Fruit fly (Drosophila melanogaster) whole organism, embryonic: Measurements from ENCODE around the gene Mgat4a.

Source experiments
- Aef1 ChIP-seq: fragments of 200-800 bp; sonication (Bioruptor generic); IDR thresholded peaks from 3 replicates; pipeline ENCODE4 v1.3.6; 2022; ENCODE audit warnings: missing biosample characterization, missing genetic modification characterization
- BEAF-32 ChIP-seq: fragments of 200-800 bp; sonication (Bioruptor generic); optimal IDR thresholded peaks from 3 replicates; lab custom pipeline; 2017; ENCODE audit warnings: missing biosample characterization, missing genetic modification characterization, mild to moderate bottlenecking, moderate library complexity, missing genetic modification reagents
- CG12219 ChIP-seq: fragments of 200-800 bp; sonication (Bioruptor generic); optimal IDR thresholded peaks from 3 replicates; lab custom pipeline; 2018; ENCODE audit warnings: missing biosample characterization, mild to moderate bottlenecking, missing genetic modification characterization
- CG12236 ChIP-seq: fragments of 200-800 bp; sonication (Bioruptor generic); optimal IDR thresholded peaks from 2 replicates; lab custom pipeline; 2016; ENCODE audit warnings: missing biosample characterization, missing genetic modification characterization
- CG12299 ChIP-seq: fragments of 200-800 bp; sonication (Bioruptor generic); optimal IDR thresholded peaks from 2 replicates; lab custom pipeline; 2018; ENCODE audit warnings: missing biosample characterization, mild to moderate bottlenecking, missing genetic modification characterization
- CG12391 ChIP-seq: fragments of 200-800 bp; sonication (Bioruptor generic); optimal IDR thresholded peaks from 3 replicates; lab custom pipeline; 2018; ENCODE audit warnings: missing biosample characterization, mild to moderate bottlenecking, missing genetic modification characterization, moderate library complexity
- CG13287 ChIP-seq: fragments of 200-800 bp; sonication (Bioruptor generic); IDR thresholded peaks from 2 replicates; pipeline ENCODE4 v1.3.6; 2022; ENCODE audit warnings: missing biosample characterization, missing genetic modification characterization; ENCODE audit not compliant: partially characterized antibody
- CG15269 ChIP-seq: fragments of 200-800 bp; sonication (Bioruptor generic); optimal IDR thresholded peaks from 2 replicates; lab custom pipeline; 2018; ENCODE audit warnings: missing biosample characterization, mild to moderate bottlenecking, missing genetic modification characterization, moderate library complexity
- CG15479 ChIP-seq: fragments of 200-800 bp; sonication (Bioruptor generic); optimal IDR thresholded peaks from 3 replicates; lab custom pipeline; 2019; ENCODE audit warnings: missing biosample characterization, mild to moderate bottlenecking, missing genetic modification characterization, moderate library complexity
- CG15514 ChIP-seq: fragments of 200-800 bp; sonication (Bioruptor generic); optimal IDR thresholded peaks from 3 replicates; lab custom pipeline; 2017; ENCODE audit warnings: missing biosample characterization, missing genetic modification characterization, mild to moderate bottlenecking, moderate library complexity, missing genetic modification reagents
- CG1602 ChIP-seq: fragments of 200-800 bp; sonication (Bioruptor generic); optimal IDR thresholded peaks from 3 replicates; lab custom pipeline; 2016; ENCODE audit warnings: missing biosample characterization, missing genetic modification characterization
- CG1647 ChIP-seq: fragments of 200-800 bp; sonication (Bioruptor generic); optimal IDR thresholded peaks from 3 replicates; lab custom pipeline; 2016; ENCODE audit warnings: missing biosample characterization, missing genetic modification characterization
- CG31224 ChIP-seq: fragments of 200-800 bp; sonication (Bioruptor generic); IDR thresholded peaks from 2 replicates; pipeline ENCODE4 v1.3.6; 2022; ENCODE audit warnings: missing biosample characterization, missing genetic modification characterization
- CG34224 ChIP-seq: fragments of 200-800 bp; sonication (Bioruptor generic); IDR thresholded peaks from 3 replicates; pipeline ENCODE4 v1.3.6; 2022; ENCODE audit warnings: missing biosample characterization, missing genetic modification characterization; ENCODE audit not compliant: partially characterized antibody
- CG42726 ChIP-seq: fragments of 200-800 bp; sonication (Bioruptor generic); IDR thresholded peaks from 2 replicates; pipeline ENCODE4 v1.3.6; 2022; ENCODE audit warnings: missing biosample characterization, missing genetic modification characterization; ENCODE audit not compliant: partially characterized antibody
- CG4617 ChIP-seq: fragments of 200-800 bp; sonication (Bioruptor generic); optimal IDR thresholded peaks from 3 replicates; lab custom pipeline; 2016; ENCODE audit warnings: missing biosample characterization, missing genetic modification characterization, borderline replicate concordance
- CG6765 ChIP-seq: fragments of 200-800 bp; sonication (Bioruptor generic); optimal IDR thresholded peaks from 3 replicates; lab custom pipeline; 2017; ENCODE audit warnings: missing biosample characterization, mild to moderate bottlenecking, missing genetic modification characterization
- CG7271 ChIP-seq: fragments of 200-800 bp; sonication (Bioruptor generic); optimal IDR thresholded peaks from 2 replicates; lab custom pipeline; 2018; ENCODE audit warnings: missing biosample characterization, mild to moderate bottlenecking, missing genetic modification characterization, moderate library complexity
- CG8924 ChIP-seq: fragments of 200-800 bp; optimal IDR thresholded peaks from 3 replicates; lab custom pipeline; 2019; ENCODE audit warnings: missing biosample characterization, mild to moderate bottlenecking, missing genetic modification characterization, moderate library complexity
- CG8944 ChIP-seq: fragments of 200-800 bp; sonication (Bioruptor generic); optimal IDR thresholded peaks from 3 replicates; lab custom pipeline; 2016; ENCODE audit warnings: missing biosample characterization, missing genetic modification characterization
- CG9215 ChIP-seq: fragments of 200-800 bp; sonication (Bioruptor generic); IDR thresholded peaks from 2 replicates; pipeline ENCODE4 v1.3.6; 2022; ENCODE audit warnings: missing biosample characterization, missing genetic modification characterization
- CkIIα-i1 ChIP-seq: fragments of 200-800 bp; sonication (Bioruptor generic); IDR thresholded peaks from 2 replicates; pipeline ENCODE4 v1.3.6; 2022; ENCODE audit warnings: missing biosample characterization, missing genetic modification characterization
- E2f1 ChIP-seq: fragments of 200-800 bp; sonication (Bioruptor generic); IDR thresholded peaks from 2 replicates; pipeline ENCODE4 v1.3.6; 2022; ENCODE audit warnings: missing biosample characterization, missing genetic modification characterization
- Fer2 ChIP-seq: fragments of 200-800 bp; sonication (Bioruptor generic); optimal IDR thresholded peaks from 2 replicates; lab custom pipeline; 2018; ENCODE audit warnings: missing biosample characterization, mild to moderate bottlenecking, missing genetic modification characterization, moderate library complexity
- Lim3 ChIP-seq: fragments of 200-800 bp; sonication (Bioruptor generic); IDR thresholded peaks from 2 replicates; pipeline ENCODE4 v1.3.6; 2022; ENCODE audit warnings: missing biosample characterization, missing genetic modification characterization
- Mrtf ChIP-seq: fragments of 200-800 bp; sonication (Bioruptor generic); IDR thresholded peaks from 3 replicates; pipeline ENCODE4 v1.3.6; 2022; ENCODE audit warnings: missing biosample characterization, missing genetic modification characterization
- Poxn ChIP-seq: fragments of 200-800 bp; sonication (Bioruptor generic); IDR thresholded peaks from 2 replicates; pipeline ENCODE4 v1.3.6; 2022; ENCODE audit warnings: missing biosample characterization, missing genetic modification characterization
- Ptx1 ChIP-seq: fragments of 200-800 bp; sonication (Bioruptor generic); IDR thresholded peaks from 2 replicates; pipeline ENCODE4 v1.3.6; 2022; ENCODE audit warnings: missing biosample characterization, missing genetic modification characterization
- Vsx1 ChIP-seq: fragments of 200-800 bp; sonication (Bioruptor generic); optimal IDR thresholded peaks from 2 replicates; lab custom pipeline; 2017; ENCODE audit warnings: missing biosample characterization, mild to moderate bottlenecking, missing genetic modification characterization, missing genetic modification reagents
- bigmax ChIP-seq: fragments of 200-800 bp; sonication (Bioruptor generic); optimal IDR thresholded peaks from 2 replicates; lab custom pipeline; 2018; ENCODE audit warnings: missing biosample characterization, mild to moderate bottlenecking, missing genetic modification characterization
- cad ChIP-seq: fragments of >200 bp; optimal IDR thresholded peaks from 2 replicates; lab custom pipeline; 2017; ENCODE audit warnings: missing biosample characterization, missing genetic modification characterization
- cato ChIP-seq: fragments of 200-800 bp; sonication (Bioruptor generic); optimal IDR thresholded peaks from 2 replicates; lab custom pipeline; 2016; ENCODE audit warnings: missing biosample characterization, missing genetic modification characterization, borderline replicate concordance
- croc ChIP-seq: fragments of 200-800 bp; sonication (Bioruptor generic); conservative IDR thresholded peaks from 3 replicates; pipeline ENCODE4 v1.3.6; 2022; ENCODE audit warnings: missing biosample characterization, missing genetic modification characterization
- cwo ChIP-seq: fragments of 200-800 bp; sonication (Bioruptor generic); optimal IDR thresholded peaks from 3 replicates; lab custom pipeline; 2017; ENCODE audit warnings: missing biosample characterization, missing genetic modification characterization, mild to moderate bottlenecking, moderate library complexity, missing genetic modification reagents
- danr ChIP-seq: fragments of 200-800 bp; sonication (Bioruptor generic); IDR thresholded peaks from 2 replicates; pipeline ENCODE4 v1.3.6; 2022; ENCODE audit warnings: missing biosample characterization, missing genetic modification characterization
- eyg ChIP-seq: fragments of 200-800 bp; sonication (Bioruptor generic); optimal IDR thresholded peaks from 3 replicates; lab custom pipeline; 2016; ENCODE audit warnings: missing biosample characterization, missing genetic modification characterization
- ftz-f1 ChIP-seq: fragments of 200-800 bp; sonication (Bioruptor generic); optimal IDR thresholded peaks from 2 replicates; lab custom pipeline; 2016; ENCODE audit warnings: missing biosample characterization, missing genetic modification characterization
- gsb ChIP-seq: fragments of 200-800 bp; sonication (Bioruptor generic); IDR thresholded peaks from 2 replicates; pipeline ENCODE4 v1.3.6; 2022; ENCODE audit warnings: missing biosample characterization, missing genetic modification characterization
- mld ChIP-seq: fragments of 200-800 bp; sonication (Bioruptor generic); IDR thresholded peaks from 3 replicates; pipeline ENCODE4 v1.3.6; 2022; ENCODE audit warnings: missing biosample characterization, missing genetic modification characterization; ENCODE audit not compliant: partially characterized antibody
- nmo ChIP-seq: fragments of 200-800 bp; sonication (Bioruptor generic); optimal IDR thresholded peaks from 2 replicates; lab custom pipeline; 2018; ENCODE audit warnings: missing biosample characterization, mild to moderate bottlenecking, missing genetic modification characterization, moderate library complexity
- org-1 ChIP-seq: fragments of 200-800 bp; sonication (Bioruptor generic); optimal IDR thresholded peaks from 2 replicates; lab custom pipeline; 2017; ENCODE audit warnings: missing biosample characterization, missing genetic modification characterization
- rib ChIP-seq: fragments of 200-800 bp; sonication (Bioruptor generic); IDR thresholded peaks from 2 replicates; pipeline ENCODE4 v1.3.6; 2022; ENCODE audit warnings: missing biosample characterization, missing genetic modification characterization
- sens ChIP-seq: fragments of 200-800 bp; sonication (Bioruptor generic); peaks from one replicate; lab custom pipeline; 2016; ENCODE audit warnings: missing biosample characterization, missing genetic modification characterization
- sqz ChIP-seq: fragments of 200-800 bp; sonication (Bioruptor generic); optimal IDR thresholded peaks from 3 replicates; lab custom pipeline; 2018; ENCODE audit warnings: missing biosample characterization, mild to moderate bottlenecking, missing genetic modification characterization
- ssp ChIP-seq: fragments of 200-800 bp; sonication (Bioruptor generic); IDR thresholded peaks from 2 replicates; pipeline ENCODE4 v1.3.6; 2022; ENCODE audit warnings: missing biosample characterization, missing genetic modification characterization
- stc ChIP-seq: fragments of 200-800 bp; sonication (Bioruptor generic); IDR thresholded peaks from 2 replicates; pipeline ENCODE4 v1.3.6; 2022; ENCODE audit warnings: missing biosample characterization, missing genetic modification characterization
- trem ChIP-seq: fragments of 200-800 bp; optimal IDR thresholded peaks from 3 replicates; lab custom pipeline; 2019; ENCODE audit warnings: missing biosample characterization, mild to moderate bottlenecking, missing genetic modification characterization, moderate library complexity
- tx ChIP-seq: fragments of 200-800 bp; sonication (Bioruptor generic); optimal IDR thresholded peaks from 2 replicates; lab custom pipeline; 2016; ENCODE audit warnings: missing biosample characterization, missing genetic modification characterization
- vnd ChIP-seq: fragments of 200-800 bp; sonication (Bioruptor generic); IDR thresholded peaks from 3 replicates; pipeline ENCODE4 v1.3.6; 2022; ENCODE audit warnings: missing biosample characterization, missing genetic modification characterization; ENCODE audit not compliant: partially characterized antibody
- z ChIP-seq: fragments of 200-800 bp; sonication (Bioruptor generic); IDR thresholded peaks from 3 replicates; pipeline ENCODE4 v1.3.6; 2022; ENCODE audit warnings: missing biosample characterization, missing genetic modification characterization
- zen2 ChIP-seq: fragments of 200-800 bp; sonication (Bioruptor generic); IDR thresholded peaks from 3 replicates; pipeline ENCODE4 v1.3.6; 2022; ENCODE audit warnings: missing biosample characterization, missing genetic modification characterization; ENCODE audit not compliant: partially characterized antibody

The Mgat4a gene

DNA sequence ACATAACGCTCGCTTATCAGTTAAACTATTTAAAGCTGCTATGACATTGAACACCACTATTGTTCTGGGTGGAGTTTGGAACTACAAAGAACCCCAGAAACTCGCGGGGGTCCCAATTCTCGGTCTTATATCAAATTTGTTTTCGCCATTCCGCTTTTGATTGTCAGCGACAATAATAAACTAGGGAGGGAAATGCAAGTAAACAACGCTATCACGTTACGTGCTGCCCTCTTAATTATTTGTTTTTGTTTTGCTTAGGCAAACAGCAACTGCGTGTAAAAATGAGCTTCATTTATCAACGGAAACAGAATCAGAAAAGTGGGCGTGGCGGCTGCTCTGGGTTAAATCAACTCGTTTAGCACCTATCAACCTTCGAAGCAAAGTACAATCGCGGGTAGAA is 18.4 kb downstream of the Mgat4a start (continued):
- no peak for TF ChIP-seq E2f1 (GFP tag; lab: Robert Waterston, UW)
- peak; percentile 43 for TF ChIP-seq Vsx1 (GFP tag; lab: Kevin White, UChicago)
- TF ChIP-seq CG12299 (tag; lab: Kevin White, UChicago), result no peak
- no peak for TF ChIP-seq CkIIα-i1 (GFP tag; lab: Robert Waterston, UW)
- TF ChIP-seq cwo (GFP tag; lab: Kevin White, UChicago), result no peak
- no peak for TF ChIP-seq danr (GFP tag; lab: Robert Waterston, UW)
- no peak for TF ChIP-seq CG13287 (GFP tag; lab: Robert Waterston, UW)
- no peak for TF ChIP-seq cato (GFP tag; lab: Kevin White, UChicago)
- no peak for TF ChIP-seq vnd
- TF ChIP-seq eyg (GFP tag; lab: Kevin White, UChicago), result no peak
- peak; percentile 32 for TF ChIP-seq org-1
- no peak for TF ChIP-seq Aef1
- TF ChIP-seq CG1647 (GFP tag; lab: Kevin White, UChicago), result no peak
- peak; percentile 36 for TF ChIP-seq CG15514 (GFP tag; lab: Kevin White, UChicago)
- no peak for TF ChIP-seq sqz (GFP tag; lab: Kevin White, UChicago)
- peak; percentile 4 for TF ChIP-seq CG8924
- TF ChIP-seq Lim3, result no peak
- TF ChIP-seq CG12391 (tag; lab: Kevin White, UChicago), result no peak
- TF ChIP-seq bigmax, result no peak
- TF ChIP-seq CG12236, result peak; percentile 46
- TF ChIP-seq cad (GFP tag; lab: Kevin White, UChicago), result no peak
- TF ChIP-seq Fer2 (tag; lab: Kevin White, UChicago), result no peak
- no peak for TF ChIP-seq Mrtf (GFP tag; lab: Robert Waterston, UW)
- no peak for TF ChIP-seq Poxn (GFP tag; lab: Robert Waterston, UW)
- TF ChIP-seq zen2 (GFP tag; lab: Robert Waterston, UW), result no peak
- TF ChIP-seq stc, result peak; percentile 15; the same call in 1 of the 2 replicates
- no peak for TF ChIP-seq ssp (GFP tag; lab: Robert Waterston, UW)
- TF ChIP-seq CG42726 (GFP tag; lab: Robert Waterston, UW), result no peak
- TF ChIP-seq CG15479 (GFP tag; lab: Kevin White, UChicago), result no peak
- TF ChIP-seq rib (GFP tag; lab: Robert Waterston, UW), result no peak
- TF ChIP-seq croc (GFP tag; lab: Robert Waterston, UW), result no peak
- no peak for TF ChIP-seq CG1602 (GFP tag; lab: Kevin White, UChicago)
- TF ChIP-seq CG34224, result no peak
- TF ChIP-seq gsb (GFP tag; lab: Robert Waterston, UW), result no peak
- no peak for TF ChIP-seq Ptx1 (GFP tag; lab: Robert Waterston, UW)
- TF ChIP-seq CG15269 (tag; lab: Kevin White, UChicago), result no peak
- TF ChIP-seq tx, result no peak
- no peak for TF ChIP-seq CG4617 (GFP tag; lab: Kevin White, UChicago)
- no peak for TF ChIP-seq CG9215
- TF ChIP-seq CG7271, result no peak
- TF ChIP-seq z (GFP tag; lab: Robert Waterston, UW), result 0 out of 3 replicates have a peak, but pooled peaks have one; percentile 12
- TF ChIP-seq CG8944 (GFP tag; lab: Kevin White, UChicago), result no peak
- TF ChIP-seq CG31224, result no peak
- TF ChIP-seq mld (GFP tag; lab: Robert Waterston, UW), result no peak
- TF ChIP-seq sens, result peak; percentile 87
- TF ChIP-seq CG6765 (GFP tag; lab: Kevin White, UChicago), result peak; percentile 44
- TF ChIP-seq BEAF-32 (GFP tag; lab: Kevin White, UChicago), result no peak
- no peak for TF ChIP-seq ftz-f1 (GFP tag; lab: Kevin White, UChicago)
- TF ChIP-seq trem (tag; lab: Kevin White, UChicago), result no peak
- TF ChIP-seq nmo (GFP tag; lab: Kevin White, UChicago), result no peak
- TF ChIP-seq CG12219 (GFP tag; lab: Kevin White, UChicago), result peak; percentile 24
